Fruit fly (Drosophila melanogaster) whole organism, embryonic: ENCODE results near the gene CG16710.

Experiments
- Atf3 ChIP-seq: fragments of 200-800 bp; sonication (Bioruptor generic); optimal IDR thresholded peaks from 3 replicates; lab custom pipeline; 2016; ENCODE audit warnings: missing biosample characterization, missing genetic modification characterization
- CG11504 ChIP-seq: fragments of 200-800 bp; sonication (Bioruptor generic); optimal IDR thresholded peaks from 3 replicates; lab custom pipeline; 2019; ENCODE audit warnings: missing biosample characterization, mild to moderate bottlenecking, missing genetic modification characterization, moderate library complexity
- CG11695 ChIP-seq: fragments of 200-800 bp; sonication (Bioruptor generic); IDR thresholded peaks from 3 replicates; pipeline ENCODE4 v1.3.6; 2022; ENCODE audit warnings: missing biosample characterization, missing genetic modification characterization
- CG12299 ChIP-seq: fragments of 200-800 bp; sonication (Bioruptor generic); optimal IDR thresholded peaks from 2 replicates; lab custom pipeline; 2018; ENCODE audit warnings: missing biosample characterization, mild to moderate bottlenecking, missing genetic modification characterization
- CG13624 ChIP-seq: fragments of 200-800 bp; sonication (Bioruptor generic); optimal IDR thresholded peaks from 2 replicates; lab custom pipeline; 2016; ENCODE audit warnings: missing biosample characterization, missing genetic modification characterization
- CG14050 ChIP-seq: fragments of 200-800 bp; sonication (Bioruptor generic); IDR thresholded peaks from 3 replicates; pipeline ENCODE4 v1.3.6; 2022; ENCODE audit warnings: missing biosample characterization, missing genetic modification characterization
- CG14441 ChIP-seq: fragments of 200-800 bp; sonication (Bioruptor generic); IDR thresholded peaks from 2 replicates; pipeline ENCODE4 v1.3.6; 2022; ENCODE audit warnings: missing biosample characterization, missing genetic modification characterization
- CG17568 ChIP-seq: fragments of 200-800 bp; sonication (Bioruptor generic); optimal IDR thresholded peaks from 2 replicates; lab custom pipeline; 2018; ENCODE audit warnings: missing biosample characterization, mild to moderate bottlenecking, missing genetic modification characterization, moderate library complexity
- CG18262 ChIP-seq: fragments of 200-800 bp; optimal IDR thresholded peaks from 3 replicates; lab custom pipeline; 2019; ENCODE audit warnings: missing biosample characterization, mild to moderate bottlenecking, missing genetic modification characterization, moderate library complexity
- CG18619 ChIP-seq: fragments of 200-800 bp; sonication (Bioruptor generic); optimal IDR thresholded peaks from 3 replicates; lab custom pipeline; 2017; ENCODE audit warnings: missing biosample characterization, mild to moderate bottlenecking, missing genetic modification characterization
- CG33213 ChIP-seq: fragments of 200-800 bp; sonication (Bioruptor generic); optimal IDR thresholded peaks from 3 replicates; lab custom pipeline; 2016; ENCODE audit warnings: missing biosample characterization, missing genetic modification characterization
- CG4730 ChIP-seq: fragments of 200-800 bp; sonication (Bioruptor generic); IDR thresholded peaks from 2 replicates; pipeline ENCODE4 v1.3.6; 2022; ENCODE audit warnings: missing biosample characterization, missing genetic modification characterization
- CG4854 ChIP-seq: fragments of 200-800 bp; sonication (Bioruptor generic); optimal IDR thresholded peaks from 2 replicates; lab custom pipeline; 2016; ENCODE audit warnings: missing biosample characterization, missing genetic modification characterization, inconsistent platforms
- CG6689 ChIP-seq: fragments of 200-800 bp; sonication (Bioruptor generic); IDR thresholded peaks from 2 replicates; pipeline ENCODE4 v1.3.6; 2022; ENCODE audit warnings: missing biosample characterization, missing genetic modification characterization
- CG7372 ChIP-seq: fragments of 200-800 bp; sonication (Bioruptor generic); IDR thresholded peaks from 2 replicates; pipeline ENCODE4 v1.3.6; 2022; ENCODE audit warnings: missing biosample characterization, missing genetic modification characterization
- CG7556 ChIP-seq: fragments of 200-800 bp; sonication (Bioruptor generic); optimal IDR thresholded peaks from 2 replicates; lab custom pipeline; 2017; ENCODE audit warnings: missing biosample characterization, mild to moderate bottlenecking, missing genetic modification characterization
- CG8765 ChIP-seq: fragments of 200-800 bp; sonication (Bioruptor generic); IDR thresholded peaks from 2 replicates; pipeline ENCODE4 v1.3.6; 2022; ENCODE audit warnings: missing biosample characterization, missing genetic modification characterization
- CG9609 ChIP-seq: fragments of 200-800 bp; sonication (Bioruptor generic); optimal IDR thresholded peaks from 3 replicates; lab custom pipeline; 2016; ENCODE audit warnings: missing biosample characterization, missing genetic modification characterization
- CoRest ChIP-seq: fragments of 200-800 bp; sonication (Bioruptor generic); optimal IDR thresholded peaks from 3 replicates; lab custom pipeline; 2018; ENCODE audit warnings: missing biosample characterization, mild to moderate bottlenecking, missing genetic modification characterization, moderate library complexity
- Dbx ChIP-seq: fragments of 200-800 bp; sonication (Bioruptor generic); IDR thresholded peaks from 3 replicates; pipeline ENCODE4 v1.3.6; 2022; ENCODE audit warnings: missing biosample characterization, missing genetic modification characterization
- Dref ChIP-seq: fragments of 200-800 bp; sonication (Bioruptor generic); IDR thresholded peaks from 2 replicates; pipeline ENCODE4 v1.3.6; 2022; ENCODE audit warnings: missing biosample characterization, missing genetic modification characterization
- Eip74EF ChIP-seq, 2 experiments: fragments of 200-800 bp in 1 of 2; fragments of >200 bp in 1 of 2; sonication (Bioruptor generic) in 1 of 2; optimal IDR thresholded peaks; 2 replicates each; lab custom pipeline; 2017 to 2019; ENCODE audit warnings: missing biosample characterization in 2 of 2, missing genetic modification characterization in 2 of 2, mild to moderate bottlenecking in 1 of 2, moderate library complexity in 1 of 2
- Elba2 ChIP-seq: fragments of 200-800 bp; sonication (Bioruptor generic); optimal IDR thresholded peaks from 3 replicates; lab custom pipeline; 2016; ENCODE audit warnings: missing biosample characterization, missing genetic modification characterization
- Fer2 ChIP-seq: fragments of 200-800 bp; sonication (Bioruptor generic); optimal IDR thresholded peaks from 2 replicates; lab custom pipeline; 2018; ENCODE audit warnings: missing biosample characterization, mild to moderate bottlenecking, missing genetic modification characterization, moderate library complexity
- Fer3 ChIP-seq: fragments of 200-800 bp; sonication (Bioruptor generic); optimal IDR thresholded peaks from 2 replicates; lab custom pipeline; 2018; ENCODE audit warnings: missing biosample characterization, mild to moderate bottlenecking, missing genetic modification characterization, moderate library complexity
- GATAe ChIP-seq: fragments of 200-800 bp; sonication (Bioruptor generic); conservative IDR thresholded peaks from 2 replicates; pipeline ENCODE4 v1.3.6; 2022; ENCODE audit warnings: missing biosample characterization, missing genetic modification characterization
- Hmx ChIP-seq: fragments of 200-800 bp; sonication (Bioruptor generic); optimal IDR thresholded peaks from 2 replicates; lab custom pipeline; 2016; ENCODE audit warnings: missing biosample characterization, missing genetic modification characterization
- Hr78 ChIP-seq, 2 experiments: fragments of 200-800 bp in 1 of 2; fragments of >200 bp in 1 of 2; sonication (Bioruptor generic) in 1 of 2; optimal IDR thresholded peaks; 2 replicates each; lab custom pipeline; 2017 to 2019; ENCODE audit warnings: missing biosample characterization in 2 of 2, missing genetic modification characterization in 2 of 2, mild to moderate bottlenecking in 1 of 2, moderate library complexity in 1 of 2
- Lhr ChIP-seq: fragments of 200-800 bp; sonication (Bioruptor generic); optimal IDR thresholded peaks from 3 replicates; lab custom pipeline; 2017; ENCODE audit warnings: mild to moderate bottlenecking, missing biosample characterization, missing genetic modification reagents, missing genetic modification characterization
- Lpt ChIP-seq: fragments of >200 bp; optimal IDR thresholded peaks from 2 replicates; lab custom pipeline; 2018; ENCODE audit warnings: missing biosample characterization, missing genetic modification characterization
- Nf-YC ChIP-seq: fragments of 200-800 bp; optimal IDR thresholded peaks from 3 replicates; lab custom pipeline; 2019; ENCODE audit warnings: missing biosample characterization, mild to moderate bottlenecking, missing genetic modification characterization, moderate library complexity
- Pdp1 ChIP-seq, 2 experiments: fragments of 200-800 bp; sonication (Bioruptor generic); optimal IDR thresholded peaks; 3 replicates each; lab custom pipeline; 2016; ENCODE audit warnings: missing biosample characterization in 2 of 2, missing genetic modification characterization in 2 of 2, mild to moderate bottlenecking in 1 of 2, moderate library complexity in 1 of 2
- Sry-δ ChIP-seq: fragments of 200-800 bp; sonication (Bioruptor generic); optimal IDR thresholded peaks from 2 replicates; lab custom pipeline; 2016; ENCODE audit warnings: missing biosample characterization, missing genetic modification characterization
- TFAM ChIP-seq: fragments of 200-800 bp; sonication (Bioruptor generic); optimal IDR thresholded peaks from 2 replicates; lab custom pipeline; 2017; ENCODE audit warnings: missing biosample characterization, missing genetic modification characterization, inconsistent platforms
- crol ChIP-seq: fragments of 200-800 bp; sonication (Bioruptor generic); IDR thresholded peaks from 2 replicates; pipeline ENCODE4 v1.3.6; 2022; ENCODE audit warnings: missing biosample characterization, missing genetic modification characterization
- dmrt11E ChIP-seq: fragments of 200-800 bp; sonication (Bioruptor generic); optimal IDR thresholded peaks from 3 replicates; lab custom pipeline; 2018; ENCODE audit warnings: missing biosample characterization, mild to moderate bottlenecking, missing genetic modification characterization, moderate library complexity
- ems ChIP-seq: fragments of 200-800 bp; sonication (Bioruptor generic); optimal IDR thresholded peaks from 3 replicates; lab custom pipeline; 2016; ENCODE audit warnings: missing biosample characterization, missing genetic modification characterization
- fd3F ChIP-seq: fragments of 200-800 bp; sonication (Bioruptor generic); optimal IDR thresholded peaks from 2 replicates; lab custom pipeline; 2018; ENCODE audit warnings: missing biosample characterization, mild to moderate bottlenecking, missing genetic modification characterization, moderate library complexity
- fd64A ChIP-seq: fragments of 200-800 bp; sonication (Bioruptor generic); optimal IDR thresholded peaks from 3 replicates; lab custom pipeline; 2018; ENCODE audit warnings: missing biosample characterization, mild to moderate bottlenecking, missing genetic modification characterization
- ind ChIP-seq: fragments of 200-800 bp; sonication (Bioruptor generic); optimal IDR thresholded peaks from 3 replicates; lab custom pipeline; 2016; ENCODE audit warnings: missing biosample characterization, missing genetic modification characterization
- insv ChIP-seq, 2 experiments: fragments of 200-800 bp; sonication (Bioruptor generic); optimal IDR thresholded peaks; 3 replicates each; lab custom pipeline; 2016 to 2018; ENCODE audit warnings: missing biosample characterization in 2 of 2, missing genetic modification characterization in 2 of 2
- kay ChIP-seq: fragments of 200-800 bp; sonication (Bioruptor generic); optimal IDR thresholded peaks from 2 replicates; lab custom pipeline; 2016; ENCODE audit warnings: missing biosample characterization, missing genetic modification characterization
- lilli ChIP-seq: fragments of 200-800 bp; sonication (Bioruptor generic); optimal IDR thresholded peaks from 3 replicates; lab custom pipeline; 2016; ENCODE audit warnings: missing biosample characterization, missing genetic modification characterization
- nerfin-2 ChIP-seq: fragments of 200-800 bp; sonication (Bioruptor generic); IDR thresholded peaks from 2 replicates; pipeline ENCODE4 v1.3.6; 2022; ENCODE audit warnings: missing biosample characterization, missing genetic modification characterization; ENCODE audit not compliant: partially characterized antibody
- otp ChIP-seq: fragments of 200-800 bp; sonication (Bioruptor generic); IDR thresholded peaks from 3 replicates; pipeline ENCODE4, ENCODE4 v1.3.6; 2022; ENCODE audit warnings: missing biosample characterization, missing genetic modification characterization
- pho ChIP-seq: fragments of 200-800 bp; sonication (Bioruptor generic); optimal IDR thresholded peaks from 2 replicates; lab custom pipeline; 2016; ENCODE audit warnings: missing biosample characterization, missing genetic modification characterization
- sc ChIP-seq, 3 experiments: fragments of >200 bp in 2 of 3; fragments of 200-800 bp in 1 of 3; sonication (Bioruptor generic) in 1 of 3; optimal IDR thresholded peaks; 2 replicates in 2 of 3; 3 replicates in 1 of 3; lab custom pipeline; 2017; ENCODE audit warnings: mild to moderate bottlenecking in 1 of 3, missing biosample characterization in 1 of 3, missing genetic modification characterization in 1 of 3, missing genetic modification reagents in 1 of 3
- so ChIP-seq: fragments of 200-800 bp; sonication (Bioruptor generic); IDR thresholded peaks from 3 replicates; pipeline ENCODE4 v1.3.6; 2022; ENCODE audit warnings: missing biosample characterization, missing genetic modification characterization
- ssp ChIP-seq: fragments of 200-800 bp; sonication (Bioruptor generic); IDR thresholded peaks from 2 replicates; pipeline ENCODE4 v1.3.6; 2022; ENCODE audit warnings: missing biosample characterization, missing genetic modification characterization
- tio ChIP-seq: fragments of 200-800 bp; sonication (Bioruptor generic); optimal IDR thresholded peaks from 2 replicates; lab custom pipeline; 2017; ENCODE audit warnings: missing biosample characterization, missing genetic modification characterization, inconsistent platforms
- wor ChIP-seq: fragments of 200-800 bp; sonication (Bioruptor generic); IDR thresholded peaks from 2 replicates; pipeline ENCODE4 v1.3.6; 2022; ENCODE audit warnings: missing biosample characterization, missing genetic modification characterization

The CG16710 gene

DNA sequence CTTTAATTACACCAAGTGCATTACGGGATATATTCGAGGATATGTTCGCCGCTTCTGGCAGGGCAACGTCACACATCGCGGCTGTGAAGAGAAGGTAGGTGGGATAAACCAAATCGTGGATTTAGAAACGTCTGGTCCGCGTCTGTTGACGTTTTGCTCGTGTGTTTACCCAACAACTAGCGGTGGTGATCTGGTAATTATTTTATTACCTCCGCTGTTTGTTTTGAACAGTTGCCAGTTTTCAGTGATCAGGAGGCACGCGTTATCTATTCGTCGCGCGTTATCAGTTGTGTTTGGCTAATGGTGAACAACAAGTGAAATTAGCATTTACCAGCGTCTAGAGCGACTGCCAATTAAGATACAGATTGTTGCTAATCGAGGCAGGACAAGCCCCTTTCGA lies 46.8 kb downstream of the CG16710 start (continued):
- TF ChIP-seq CG14441 (GFP tag; lab: Robert Waterston, UW) (no peak), CoRest (no peak), CG11504 (tag; lab: Kevin White, UChicago) (no peak), pho (GFP tag; lab: Kevin White, UChicago) (peak; percentile 52), fd3F (GFP tag; lab: Kevin White, UChicago) (peak; percentile 13), crol (GFP tag; lab: Robert Waterston, UW) (no peak), sc (optimal IDR thresholded peaks at IDR 0.05; lab: Kevin White, UChicago) (no peak), sc (GFP tag; optimal IDR thresholded peaks at IDR 0.05; lab: Kevin White, UChicago) (no peak), Lpt (GFP tag; lab: Kevin White, UChicago) (no peak), Hr78 (GFP tag; optimal IDR thresholded peaks at IDR 0.05; lab: Kevin White, UChicago) (no peak), CG17568 (peak; percentile 59), Elba2 (GFP tag; lab: Kevin White, UChicago) (no peak), GATAe (GFP tag; lab: Robert Waterston, UW) (no peak), CG8765 (GFP tag; lab: Robert Waterston, UW) (no peak), CG4730 (no peak), CG14050 (no peak), CG12299 (tag; lab: Kevin White, UChicago) (peak; percentile 15), CG18619 (GFP tag; lab: Kevin White, UChicago) (peak; percentile 54), nerfin-2 (GFP tag; lab: Robert Waterston, UW) (no peak), CG13624 (GFP tag; lab: Kevin White, UChicago) (no peak), TFAM (GFP tag; lab: Kevin White, UChicago) (no peak), CG4854 (peak; percentile 19), Hmx (GFP tag; lab: Kevin White, UChicago) (no peak), CG33213 (no peak), so (peak; percentile 40; the same call in 1 of the 3 replicates), insv (GFP tag; optimal IDR thresholded peaks at IDR 0.05; lab: Kevin White, UChicago) (peak in 1 of 2 experiments; percentile 27), CG6689 (GFP tag; lab: Robert Waterston, UW) (no peak), Dref (GFP tag; lab: Robert Waterston, UW) (no peak), Sry-δ (no peak), ssp (no peak), CG18262 (tag; lab: Kevin White, UChicago) (no peak), Fer2 (tag; lab: Kevin White, UChicago) (peak; percentile 24), Nf-YC (tag; lab: Kevin White, UChicago) (no peak), Dbx (GFP tag; lab: Robert Waterston, UW) (0 out of 3 replicates have a peak, but pooled peaks have one; percentile 17), CG7556 (GFP tag; lab: Kevin White, UChicago) (no peak), ind (no peak), CG7372 (GFP tag; lab: Robert Waterston, UW) (no peak), CG11695 (GFP tag; lab: Robert Waterston, UW) (0 out of 3 replicates have a peak, but pooled peaks have one; percentile 8), ems (peak; percentile 26), fd64A (GFP tag; lab: Kevin White, UChicago) (peak; percentile 19), kay (no peak), CG9609 (GFP tag; lab: Kevin White, UChicago) (no peak), Fer3 (peak; percentile 47), lilli (no peak), Pdp1 (GFP tag; optimal IDR thresholded peaks at IDR 0.05; lab: Kevin White, UChicago) (peak in 1 of 2 experiments; percentile 34), Atf3 (GFP tag; lab: Kevin White, UChicago) (no peak), wor (no peak), Lhr (GFP tag; lab: Kevin White, UChicago) (no peak), dmrt11E (tag; lab: Kevin White, UChicago) (peak; percentile 5), Eip74EF (GFP tag; optimal IDR thresholded peaks at IDR 0.05; lab: Kevin White, UChicago) (no peak), otp (GFP tag; lab: Robert Waterston, UW) (no peak), tio (GFP tag; lab: Kevin White, UChicago) (no peak)
